Worm (Caenorhabditis elegans) whole organism, mixed stage, embryonic: ENCODE results near the gene lpr-2.
"Not testable (repeated sequence)": the region's sequence is repeated elsewhere in the genome, so short reads cannot be mapped to it uniquely, and the experiment has no call there.

ENCODE experiments used
- M03D4.4 ChIP-seq: sonication (generic microtip); optimal IDR thresholded peaks from 2 replicates; lab custom pipeline; 2017; ENCODE audit warnings: mild to moderate bottlenecking, missing genetic modification characterization, missing compliant biosample characterization
- bed-3 ChIP-seq: fragments of 200-800 bp; sonication (Bioruptor generic); optimal IDR thresholded peaks from 3 replicates; lab custom pipeline; 2018; ENCODE audit warnings: mild to moderate bottlenecking, missing genetic modification characterization, moderate library complexity, missing compliant biosample characterization
- blmp-1 ChIP-seq: fragments of 150-350 bp; optimal IDR thresholded peaks from 2 replicates; lab custom pipeline; 2014; ENCODE audit warnings: missing biosample characterization, missing genetic modification characterization
- ceh-39 ChIP-seq: fragments of 150-350 bp; optimal IDR thresholded peaks from 2 replicates; lab custom pipeline; 2014; ENCODE audit warnings: missing biosample characterization, missing genetic modification characterization
- ceh-43 ChIP-seq: fragments of 200-800 bp; sonication (Bioruptor generic); optimal IDR thresholded peaks from 2 replicates; lab custom pipeline; 2018; ENCODE audit warnings: mild to moderate bottlenecking, missing genetic modification characterization, moderate library complexity, missing compliant biosample characterization
- ceh-83 ChIP-seq: fragments of 200-800 bp; sonication (Bioruptor generic); optimal IDR thresholded peaks from 2 replicates; lab custom pipeline; 2018; ENCODE audit warnings: mild to moderate bottlenecking, missing genetic modification characterization, missing compliant biosample characterization
- ces-1 ChIP-seq: fragments of 150-350 bp; optimal IDR thresholded peaks from 2 replicates; lab custom pipeline; 2014; ENCODE audit warnings: missing biosample characterization, missing genetic modification reagents, missing genetic modification characterization
- cnd-1 ChIP-seq: fragments of 200-800 bp; sonication (Bioruptor generic); optimal IDR thresholded peaks from 2 replicates; lab custom pipeline; 2018; ENCODE audit warnings: mild to moderate bottlenecking, missing genetic modification characterization, missing compliant biosample characterization
- elt-1 ChIP-seq: sonication (generic microtip); optimal IDR thresholded peaks from 2 replicates; lab custom pipeline; 2017; ENCODE audit warnings: missing genetic modification characterization, mild to moderate bottlenecking, missing compliant biosample characterization, antibody characterized with exemption, moderate library complexity, borderline replicate concordance; ENCODE audit not compliant: insufficient read depth
- elt-3 ChIP-seq: fragments of 150-350 bp; optimal IDR thresholded peaks from 2 replicates; lab custom pipeline; 2014; ENCODE audit warnings: missing biosample characterization, missing genetic modification characterization
- flh-1 ChIP-seq: fragments of 200-800 bp; sonication (Bioruptor generic); optimal IDR thresholded peaks from 2 replicates; lab custom pipeline; 2018; ENCODE audit warnings: mild to moderate bottlenecking, missing genetic modification characterization, moderate library complexity, missing compliant biosample characterization
- ham-2 ChIP-seq: fragments of 200-800 bp; sonication (Bioruptor generic); optimal IDR thresholded peaks from 2 replicates; lab custom pipeline; 2018; ENCODE audit warnings: mild to moderate bottlenecking, missing genetic modification characterization, missing compliant biosample characterization
- hlh-1 ChIP-seq: fragments of 150-350 bp; optimal IDR thresholded peaks from 2 replicates; lab custom pipeline; 2014; ENCODE audit warnings: missing biosample characterization, missing genetic modification reagents, missing genetic modification characterization
- lin-13 ChIP-seq: fragments of 150-350 bp; optimal IDR thresholded peaks from 2 replicates; lab custom pipeline; 2014; ENCODE audit warnings: missing biosample characterization, missing genetic modification characterization
- lin-32 ChIP-seq: fragments of 200-800 bp; sonication (Bioruptor generic); optimal IDR thresholded peaks from 2 replicates; lab custom pipeline; 2018; ENCODE audit warnings: mild to moderate bottlenecking, missing genetic modification characterization, missing compliant biosample characterization
- lsy-2 ChIP-seq: fragments of 150-350 bp; optimal IDR thresholded peaks from 2 replicates; lab custom pipeline; 2014; ENCODE audit warnings: missing biosample characterization, missing genetic modification characterization
- mab-5 ChIP-seq: fragments of 150-350 bp; optimal IDR thresholded peaks from 2 replicates; lab custom pipeline; 2014; ENCODE audit warnings: missing biosample characterization, missing genetic modification characterization
- mep-1 ChIP-seq: fragments of 150-350 bp; optimal IDR thresholded peaks from 2 replicates; lab custom pipeline; 2017; ENCODE audit warnings: missing biosample characterization, missing genetic modification reagents, missing genetic modification characterization, inconsistent platforms
- mls-2 ChIP-seq: sonication (generic microtip); optimal IDR thresholded peaks from 2 replicates; lab custom pipeline; 2016; ENCODE audit warnings: mild to moderate bottlenecking, missing genetic modification characterization, moderate library complexity, missing compliant biosample characterization
- nhr-12 ChIP-seq: fragments of 150-350 bp; optimal IDR thresholded peaks from 2 replicates; lab custom pipeline; 2014; ENCODE audit warnings: missing biosample characterization, missing genetic modification characterization
- nhr-2 ChIP-seq: fragments of 150-350 bp; optimal IDR thresholded peaks from 2 replicates; lab custom pipeline; 2014; ENCODE audit warnings: missing biosample characterization, missing genetic modification characterization
- nhr-237 ChIP-seq: fragments of 150-350 bp; optimal IDR thresholded peaks from 2 replicates; lab custom pipeline; 2014; ENCODE audit warnings: missing biosample characterization, missing genetic modification characterization
- nhr-28 ChIP-seq: fragments of 150-350 bp; optimal IDR thresholded peaks from 2 replicates; lab custom pipeline; 2014; ENCODE audit warnings: missing biosample characterization, missing genetic modification characterization
- nhr-76 ChIP-seq: sonication (generic microtip); optimal IDR thresholded peaks from 2 replicates; lab custom pipeline; 2017; ENCODE audit warnings: missing biosample characterization, missing genetic modification characterization
- pha-4 ChIP-seq: fragments of 150-350 bp; optimal IDR thresholded peaks from 2 replicates; lab custom pipeline; 2018; ENCODE audit warnings: missing biosample characterization, missing genetic modification reagents, missing genetic modification characterization
- sem-2 ChIP-seq: fragments of 200-800 bp; sonication (Bioruptor generic); optimal IDR thresholded peaks from 2 replicates; lab custom pipeline; 2018; ENCODE audit warnings: mild to moderate bottlenecking, missing genetic modification characterization, missing compliant biosample characterization
- snpc-4 ChIP-seq: fragments of 150-350 bp; optimal IDR thresholded peaks from 2 replicates; lab custom pipeline; 2014; ENCODE audit warnings: missing biosample characterization, missing genetic modification characterization
- sptf-1 ChIP-seq: sonication (generic microtip); optimal IDR thresholded peaks from 2 replicates; lab custom pipeline; 2017; ENCODE audit warnings: mild to moderate bottlenecking, missing genetic modification characterization, moderate library complexity, missing compliant biosample characterization
- tbx-8 ChIP-seq: fragments of 200-800 bp; sonication (Bioruptor generic); optimal IDR thresholded peaks from 2 replicates; lab custom pipeline; 2018; ENCODE audit warnings: mild to moderate bottlenecking, missing genetic modification characterization, moderate library complexity, missing compliant biosample characterization
- unc-120 ChIP-seq: sonication (generic microtip); optimal IDR thresholded peaks from 2 replicates; lab custom pipeline; 2017; ENCODE audit warnings: missing genetic modification characterization, missing compliant biosample characterization; ENCODE audit not compliant: poor library complexity, severe bottlenecking
- unc-39 ChIP-seq: fragments of 150-350 bp; optimal IDR thresholded peaks from 2 replicates; lab custom pipeline; 2014; ENCODE audit warnings: missing biosample characterization, missing genetic modification characterization
- unc-62 ChIP-seq: fragments of 150-350 bp; optimal IDR thresholded peaks from 2 replicates; lab custom pipeline; 2014; ENCODE audit warnings: missing biosample characterization, missing genetic modification reagents, missing genetic modification characterization
- zip-8 ChIP-seq: fragments of 150-350 bp; optimal IDR thresholded peaks from 2 replicates; lab custom pipeline; 2014; ENCODE audit warnings: missing biosample characterization, missing genetic modification characterization
- ztf-11 ChIP-seq: fragments of 150-350 bp; optimal IDR thresholded peaks from 2 replicates; lab custom pipeline; 2014; ENCODE audit warnings: missing biosample characterization, missing genetic modification characterization

Gene lpr-2

DNA sequence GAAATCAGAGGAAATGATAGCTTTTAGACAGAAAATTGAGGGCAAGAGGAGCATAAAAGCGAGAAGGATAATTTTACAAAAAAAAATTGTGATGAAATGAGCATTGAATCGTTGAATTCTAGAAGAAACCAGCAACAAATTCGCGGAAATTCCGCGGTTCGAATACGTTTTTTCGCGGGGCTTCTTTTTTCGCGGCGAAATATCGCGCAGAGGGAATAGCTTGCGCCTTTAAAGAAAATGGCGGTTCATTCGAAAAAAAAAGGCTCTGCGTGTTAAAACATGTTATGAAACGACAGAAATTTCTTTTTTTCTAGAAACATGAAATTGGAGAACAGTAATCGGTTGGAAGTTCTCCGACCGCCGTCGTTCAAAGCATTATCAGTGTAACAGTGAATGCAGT lies 43.4 kb downstream of the lpr-2 start:
- TF ChIP-seq ces-1 (GFP tag; lab: Kevin White, UChicago), result no peak
- peak; percentile 46 for TF ChIP-seq lin-13 (tag; lab: Kevin White, UChicago)
- no peak for TF ChIP-seq unc-120
- no peak for TF ChIP-seq ceh-83 (GFP tag; lab: Kevin White, UChicago)
- TF ChIP-seq snpc-4 (tag; lab: Kevin White, UChicago), result no peak
- no peak for TF ChIP-seq unc-62 (GFP tag; lab: Kevin White, UChicago)
- TF ChIP-seq zip-8 (tag; lab: Kevin White, UChicago), result no peak
- TF ChIP-seq pha-4 (tag; lab: Kevin White, UChicago), result no peak
- no peak for TF ChIP-seq sem-2 (GFP tag; lab: Kevin White, UChicago)
- TF ChIP-seq nhr-76 (tag; lab: Kevin White, UChicago), result no peak
- TF ChIP-seq mep-1 (tag; lab: Kevin White, UChicago), result peak; percentile 78
- TF ChIP-seq lin-32 (GFP tag; lab: Kevin White, UChicago), result no peak
- TF ChIP-seq ceh-39, result no peak
- TF ChIP-seq nhr-12 (tag; lab: Kevin White, UChicago), result no peak
- no peak for TF ChIP-seq ztf-11 (tag; lab: Kevin White, UChicago)
- no peak for TF ChIP-seq nhr-28
- TF ChIP-seq ceh-43 (GFP tag; lab: Kevin White, UChicago), result no peak
- TF ChIP-seq lsy-2 (tag; lab: Kevin White, UChicago), result peak; percentile 39
- no peak for TF ChIP-seq elt-1 (tag; lab: Kevin White, UChicago)
- no peak for TF ChIP-seq unc-39
- no peak for TF ChIP-seq cnd-1 (tag; lab: Kevin White, UChicago)
- no peak for TF ChIP-seq mab-5 (tag; lab: Kevin White, UChicago)
- TF ChIP-seq M03D4.4 (tag; lab: Kevin White, UChicago), result no peak
- TF ChIP-seq sptf-1, result no peak
- TF ChIP-seq elt-3 (tag; lab: Kevin White, UChicago), result no peak
- no peak for TF ChIP-seq hlh-1
- TF ChIP-seq mls-2 (tag; lab: Kevin White, UChicago), result no peak
- no peak for TF ChIP-seq ham-2 (GFP tag; lab: Kevin White, UChicago)
- TF ChIP-seq nhr-2 (tag; lab: Kevin White, UChicago), result no peak
- TF ChIP-seq nhr-237, result peak; percentile 18
- TF ChIP-seq blmp-1 (tag; lab: Kevin White, UChicago), result no peak
- no peak for TF ChIP-seq flh-1
- TF ChIP-seq tbx-8, result no peak
- no peak for TF ChIP-seq bed-3 (GFP tag; lab: Kevin White, UChicago)

- TF ChIP-seq M03D4.4 (tag; lab: Kevin White, UChicago); tbx-8; cnd-1 (tag; lab: Kevin White, UChicago): not testable (repeated sequence)
Observed at ce11 chrIV:11828012-11828411, 49.0 kb downstream of the lpr-2 start, which contains the start of gene M117.6. M117.6 (minus strand) TSS chrIV:11828112.

ce11 chrIV:11833456-11833855 lies 54.4 kb downstream of the lpr-2 start, which contains the start of gene M117.4:
M117.4 (minus strand) TSS chrIV:11833556.
- peak; percentile 51 for TF ChIP-seq zip-8 (tag; lab: Kevin White, UChicago)
- TF ChIP-seq nhr-28, result no peak
- TF ChIP-seq sptf-1, result no peak
